Worm (Caenorhabditis elegans) whole organism, late embryonic: ENCODE data around the gene M02D8.5.

ENCODE experiments used
- F13H6.1 ChIP-seq: sonication (generic microtip); optimal IDR thresholded peaks from 2 replicates; lab custom pipeline; 2016; ENCODE audit warnings: missing genetic modification characterization, missing compliant biosample characterization
- Y22D7AL.16 ChIP-seq: sonication (generic microtip); optimal IDR thresholded peaks from 2 replicates; lab custom pipeline; 2016; ENCODE audit warnings: missing genetic modification characterization, missing compliant biosample characterization
- ama-1 ChIP-seq: fragments of 150-350 bp; optimal IDR thresholded peaks from 2 replicates; lab custom pipeline; 2014
- ceh-48 ChIP-seq: sonication (generic microtip); optimal IDR thresholded peaks from 2 replicates; lab custom pipeline; 2016; ENCODE audit warnings: missing genetic modification characterization, inconsistent platforms, missing compliant biosample characterization
- ceh-9 ChIP-seq: sonication (generic microtip); optimal IDR thresholded peaks from 2 replicates; lab custom pipeline; 2016; ENCODE audit warnings: mild to moderate bottlenecking, missing genetic modification characterization, inconsistent platforms, missing compliant biosample characterization
- ets-4 ChIP-seq: sonication (generic microtip); optimal IDR thresholded peaks from 2 replicates; lab custom pipeline; 2016; ENCODE audit warnings: missing genetic modification characterization, missing compliant biosample characterization
- ref-2 ChIP-seq: sonication (generic microtip); optimal IDR thresholded peaks from 2 replicates; lab custom pipeline; 2016; ENCODE audit warnings: missing genetic modification characterization, missing compliant biosample characterization

DNA sequence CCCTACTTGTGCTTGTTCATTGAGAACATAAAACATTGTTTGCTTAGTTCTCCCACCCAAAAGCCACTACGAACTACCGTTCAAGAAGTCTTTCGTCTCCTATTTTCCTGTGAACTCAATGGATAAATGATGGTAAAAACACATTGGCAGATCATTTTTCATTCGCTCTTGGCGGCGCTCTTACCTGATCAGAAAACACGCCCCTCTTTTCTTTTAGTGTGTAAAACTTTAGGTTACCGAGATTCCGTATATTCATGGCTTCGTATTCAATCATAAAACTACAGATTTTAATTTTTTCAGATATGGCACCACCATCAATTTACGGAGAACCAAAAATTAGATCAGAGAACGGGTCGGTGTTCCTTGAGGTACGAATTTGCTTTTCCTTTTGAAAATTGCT is 2.2 kb upstream of the M02D8.5 start, which contains the start of gene zig-12:
- TF ChIP-seq Y22D7AL.16 (tag; lab: Kevin White, UChicago) (no peak), F13H6.1 (tag; lab: Kevin White, UChicago) (no peak), ceh-48 (tag; lab: Kevin White, UChicago) (no peak), ceh-9 (tag; lab: Kevin White, UChicago) (no peak), ama-1 (lab: Kevin White, UChicago) (no peak), ets-4 (tag; lab: Kevin White, UChicago) (no peak), ref-2 (no peak)
